Fruit fly (Drosophila melanogaster) whole organism, embryonic: ENCODE measurements around the gene Ctr9.
A peak's percentile ranks its signal among the peaks of the same experiment; 100 is the strongest.

Experiments
- Bgb ChIP-seq: fragments of 200-800 bp; sonication (Bioruptor generic); IDR thresholded peaks from 2 replicates; pipeline ENCODE4 v1.3.6; 2022; ENCODE audit warnings: missing biosample characterization, missing genetic modification characterization; ENCODE audit not compliant: partially characterized antibody
- CG11398 ChIP-seq: fragments of 200-800 bp; sonication (Bioruptor generic); optimal IDR thresholded peaks from 2 replicates; lab custom pipeline; 2016; ENCODE audit warnings: missing biosample characterization, missing genetic modification characterization
- CG13894 ChIP-seq: fragments of 200-800 bp; sonication (Bioruptor generic); optimal IDR thresholded peaks from 3 replicates; lab custom pipeline; 2018; ENCODE audit warnings: missing biosample characterization, mild to moderate bottlenecking, missing genetic modification characterization, moderate library complexity
- CG14965 ChIP-seq: fragments of 200-800 bp; sonication (Bioruptor generic); optimal IDR thresholded peaks from 2 replicates; lab custom pipeline; 2016; ENCODE audit warnings: missing biosample characterization, missing genetic modification characterization, borderline replicate concordance
- CG16779 ChIP-seq: fragments of 200-800 bp; sonication (Bioruptor generic); IDR thresholded peaks from 2 replicates; pipeline ENCODE4 v1.3.6; 2022; ENCODE audit warnings: missing biosample characterization, missing genetic modification characterization
- CG16815 ChIP-seq: fragments of 200-800 bp; sonication (Bioruptor generic); optimal IDR thresholded peaks from 3 replicates; lab custom pipeline; 2017; ENCODE audit warnings: missing biosample characterization, mild to moderate bottlenecking, missing genetic modification characterization
- CG16863 ChIP-seq: fragments of 200-800 bp; sonication (Bioruptor generic); optimal IDR thresholded peaks from 3 replicates; lab custom pipeline; 2016; ENCODE audit warnings: missing biosample characterization, missing genetic modification characterization
- CG18619 ChIP-seq: fragments of 200-800 bp; sonication (Bioruptor generic); optimal IDR thresholded peaks from 3 replicates; lab custom pipeline; 2017; ENCODE audit warnings: missing biosample characterization, mild to moderate bottlenecking, missing genetic modification characterization
- CG2712 ChIP-seq: fragments of 200-800 bp; optimal IDR thresholded peaks from 3 replicates; lab custom pipeline; 2019; ENCODE audit warnings: missing biosample characterization, mild to moderate bottlenecking, missing genetic modification characterization, moderate library complexity
- CG30020 ChIP-seq: fragments of 200-800 bp; optimal IDR thresholded peaks from 2 replicates; lab custom pipeline; 2019; ENCODE audit warnings: missing biosample characterization, mild to moderate bottlenecking, missing genetic modification characterization, moderate library complexity
- CG3163 ChIP-seq: fragments of 200-800 bp; sonication (Bioruptor generic); optimal IDR thresholded peaks from 3 replicates; lab custom pipeline; 2016; ENCODE audit warnings: missing biosample characterization, missing genetic modification characterization
- CG3726 ChIP-seq: fragments of 200-800 bp; sonication (Bioruptor generic); IDR thresholded peaks from 3 replicates; pipeline ENCODE4, ENCODE4 v1.3.6; 2022; ENCODE audit warnings: missing biosample characterization, missing genetic modification characterization
- CG4282 ChIP-seq: fragments of 200-800 bp; sonication (Bioruptor generic); optimal IDR thresholded peaks from 2 replicates; lab custom pipeline; 2016; ENCODE audit warnings: missing biosample characterization, missing genetic modification characterization
- CG6254 ChIP-seq: fragments of 200-800 bp; sonication (Bioruptor generic); optimal IDR thresholded peaks from 3 replicates; lab custom pipeline; 2017; ENCODE audit warnings: mild to moderate bottlenecking, missing biosample characterization, missing genetic modification reagents, missing genetic modification characterization
- CG6813 ChIP-seq: fragments of 200-800 bp; sonication (Bioruptor generic); optimal IDR thresholded peaks from 2 replicates; lab custom pipeline; 2017; ENCODE audit warnings: missing biosample characterization, missing genetic modification characterization, mild to moderate bottlenecking, moderate library complexity, missing genetic modification reagents
- CG8924 ChIP-seq: fragments of 200-800 bp; optimal IDR thresholded peaks from 3 replicates; lab custom pipeline; 2019; ENCODE audit warnings: missing biosample characterization, mild to moderate bottlenecking, missing genetic modification characterization, moderate library complexity
- CG8944 ChIP-seq: fragments of 200-800 bp; sonication (Bioruptor generic); optimal IDR thresholded peaks from 3 replicates; lab custom pipeline; 2016; ENCODE audit warnings: missing biosample characterization, missing genetic modification characterization
- CG9797 ChIP-seq: fragments of 200-800 bp; sonication (Bioruptor generic); optimal IDR thresholded peaks from 3 replicates; lab custom pipeline; 2018; ENCODE audit warnings: missing biosample characterization, mild to moderate bottlenecking, missing genetic modification characterization
- Chrac-16 ChIP-seq: fragments of 200-800 bp; sonication (Bioruptor generic); optimal IDR thresholded peaks from 3 replicates; lab custom pipeline; 2016; ENCODE audit warnings: missing biosample characterization, missing genetic modification characterization
- Deaf1 ChIP-seq: fragments of 200-800 bp; optimal IDR thresholded peaks from 3 replicates; lab custom pipeline; 2019; ENCODE audit warnings: missing biosample characterization, mild to moderate bottlenecking, missing genetic modification characterization, moderate library complexity
- Dp ChIP-seq: fragments of 200-800 bp; sonication (Bioruptor generic); optimal IDR thresholded peaks from 2 replicates; lab custom pipeline; 2018; ENCODE audit warnings: missing biosample characterization, mild to moderate bottlenecking, missing genetic modification characterization, moderate library complexity
- H15 ChIP-seq: fragments of 200-800 bp; sonication (Bioruptor generic); IDR thresholded peaks from 3 replicates; pipeline ENCODE4 v1.3.6; 2022; ENCODE audit warnings: missing biosample characterization, missing genetic modification characterization
- H2.0 ChIP-seq: fragments of 200-800 bp; sonication (Bioruptor generic); IDR thresholded peaks from 2 replicates; pipeline ENCODE4 v1.3.6; 2022; ENCODE audit warnings: missing biosample characterization, missing genetic modification characterization
- Hmr ChIP-seq: fragments of 200-800 bp; sonication (Bioruptor generic); optimal IDR thresholded peaks from 3 replicates; lab custom pipeline; 2017; ENCODE audit warnings: mild to moderate bottlenecking, missing biosample characterization, missing genetic modification reagents, missing genetic modification characterization
- Myb ChIP-seq: fragments of 200-800 bp; sonication (Bioruptor generic); optimal IDR thresholded peaks from 2 replicates; lab custom pipeline; 2016; ENCODE audit warnings: missing biosample characterization, missing genetic modification characterization
- Neu2 ChIP-seq: fragments of 200-800 bp; sonication (Bioruptor generic); optimal IDR thresholded peaks from 3 replicates; lab custom pipeline; 2016; ENCODE audit warnings: missing biosample characterization, missing genetic modification characterization, borderline replicate concordance
- Scr ChIP-seq: fragments of 200-800 bp; sonication (Bioruptor generic); IDR thresholded peaks from 2 replicates; pipeline ENCODE4 v1.3.6; 2022; ENCODE audit warnings: missing biosample characterization, missing genetic modification characterization; ENCODE audit not compliant: partially characterized antibody
- Sox100B ChIP-seq: fragments of 200-800 bp; sonication (Bioruptor generic); optimal IDR thresholded peaks from 3 replicates; lab custom pipeline; 2018; ENCODE audit warnings: missing biosample characterization, mild to moderate bottlenecking, missing genetic modification characterization
- Sry-δ ChIP-seq: fragments of 200-800 bp; sonication (Bioruptor generic); optimal IDR thresholded peaks from 2 replicates; lab custom pipeline; 2016; ENCODE audit warnings: missing biosample characterization, missing genetic modification characterization
- YL-1 ChIP-seq: fragments of 200-800 bp; sonication (Bioruptor generic); optimal IDR thresholded peaks from 3 replicates; lab custom pipeline; 2017; ENCODE audit warnings: missing biosample characterization, mild to moderate bottlenecking, missing genetic modification characterization
- cad ChIP-seq: fragments of >200 bp; optimal IDR thresholded peaks from 2 replicates; lab custom pipeline; 2017; ENCODE audit warnings: missing biosample characterization, missing genetic modification characterization
- cato ChIP-seq: fragments of 200-800 bp; sonication (Bioruptor generic); optimal IDR thresholded peaks from 2 replicates; lab custom pipeline; 2016; ENCODE audit warnings: missing biosample characterization, missing genetic modification characterization, borderline replicate concordance
- dmrt11E ChIP-seq: fragments of 200-800 bp; sonication (Bioruptor generic); optimal IDR thresholded peaks from 3 replicates; lab custom pipeline; 2018; ENCODE audit warnings: missing biosample characterization, mild to moderate bottlenecking, missing genetic modification characterization, moderate library complexity
- dmrt99B ChIP-seq: fragments of 200-800 bp; sonication (Bioruptor generic); optimal IDR thresholded peaks from 2 replicates; lab custom pipeline; 2018; ENCODE audit warnings: missing biosample characterization, mild to moderate bottlenecking, missing genetic modification characterization, moderate library complexity
- eyg ChIP-seq: fragments of 200-800 bp; sonication (Bioruptor generic); optimal IDR thresholded peaks from 3 replicates; lab custom pipeline; 2016; ENCODE audit warnings: missing biosample characterization, missing genetic modification characterization
- fd102C ChIP-seq: fragments of 200-800 bp; sonication (Bioruptor generic); optimal IDR thresholded peaks from 2 replicates; lab custom pipeline; 2018; ENCODE audit warnings: missing biosample characterization, mild to moderate bottlenecking, missing genetic modification characterization, moderate library complexity
- fd3F ChIP-seq: fragments of 200-800 bp; sonication (Bioruptor generic); optimal IDR thresholded peaks from 2 replicates; lab custom pipeline; 2018; ENCODE audit warnings: missing biosample characterization, mild to moderate bottlenecking, missing genetic modification characterization, moderate library complexity
- gcm2 ChIP-seq: fragments of 200-800 bp; sonication (Bioruptor generic); optimal IDR thresholded peaks from 2 replicates; lab custom pipeline; 2016; ENCODE audit warnings: missing biosample characterization, missing genetic modification characterization
- grn ChIP-seq: fragments of 200-800 bp; sonication (Bioruptor generic); optimal IDR thresholded peaks from 3 replicates; lab custom pipeline; 2017; ENCODE audit warnings: missing biosample characterization, missing genetic modification characterization
- hth ChIP-seq: fragments of >200 bp; optimal IDR thresholded peaks from 2 replicates; lab custom pipeline; 2017; ENCODE audit warnings: inconsistent platforms
- jing ChIP-seq: fragments of 200-800 bp; sonication (Bioruptor generic); optimal IDR thresholded peaks from 2 replicates; lab custom pipeline; 2018; ENCODE audit warnings: missing biosample characterization, mild to moderate bottlenecking, missing genetic modification characterization
- mirr ChIP-seq: fragments of 200-800 bp; sonication (Bioruptor generic); optimal IDR thresholded peaks from 3 replicates; lab custom pipeline; 2018; ENCODE audit warnings: missing biosample characterization, mild to moderate bottlenecking, missing genetic modification characterization
- otp ChIP-seq: fragments of 200-800 bp; sonication (Bioruptor generic); IDR thresholded peaks from 3 replicates; pipeline ENCODE4, ENCODE4 v1.3.6; 2022; ENCODE audit warnings: missing biosample characterization, missing genetic modification characterization
- pnt ChIP-seq: fragments of 200-800 bp; sonication (Bioruptor generic); optimal IDR thresholded peaks from 3 replicates; lab custom pipeline; 2016; ENCODE audit warnings: missing biosample characterization, missing genetic modification characterization
- psq ChIP-seq: fragments of 200-800 bp; sonication (Bioruptor generic); optimal IDR thresholded peaks from 2 replicates; lab custom pipeline; 2017; ENCODE audit warnings: missing biosample characterization, missing genetic modification characterization
- ranshi ChIP-seq: fragments of 200-800 bp; sonication (Bioruptor generic); IDR thresholded peaks from 2 replicates; pipeline ENCODE4 v1.3.6; 2022; ENCODE audit warnings: missing biosample characterization, missing genetic modification characterization
- repo ChIP-seq: fragments of 200-800 bp; sonication (Bioruptor generic); optimal IDR thresholded peaks from 2 replicates; lab custom pipeline; 2016; ENCODE audit warnings: missing biosample characterization, missing genetic modification characterization
- sc ChIP-seq, 3 experiments: fragments of >200 bp in 2 of 3; fragments of 200-800 bp in 1 of 3; sonication (Bioruptor generic) in 1 of 3; optimal IDR thresholded peaks; 2 replicates in 2 of 3; 3 replicates in 1 of 3; lab custom pipeline; 2017; ENCODE audit warnings: mild to moderate bottlenecking in 1 of 3, missing biosample characterization in 1 of 3, missing genetic modification characterization in 1 of 3, missing genetic modification reagents in 1 of 3
- seq ChIP-seq: fragments of 200-800 bp; sonication (Bioruptor generic); IDR thresholded peaks from 2 replicates; pipeline ENCODE4 v1.3.6; 2022; ENCODE audit warnings: missing biosample characterization, missing genetic modification characterization
- slp2 ChIP-seq: fragments of 200-800 bp; sonication (Bioruptor generic); optimal IDR thresholded peaks from 2 replicates; lab custom pipeline; 2016; ENCODE audit warnings: missing biosample characterization, missing genetic modification characterization
- tio ChIP-seq: fragments of 200-800 bp; sonication (Bioruptor generic); optimal IDR thresholded peaks from 2 replicates; lab custom pipeline; 2017; ENCODE audit warnings: missing biosample characterization, missing genetic modification characterization, inconsistent platforms

Gene Ctr9

dm6 chr3L:1352065-1352464, 45.0 kb downstream of the Ctr9 start (continued):
- peak; percentile 33 for TF ChIP-seq YL-1 (GFP tag; lab: Kevin White, UChicago)
- no peak for TF ChIP-seq sc (optimal IDR thresholded peaks at IDR 0.05; lab: Kevin White, UChicago)
- TF ChIP-seq sc (GFP tag; optimal IDR thresholded peaks at IDR 0.05; lab: Kevin White, UChicago): no peak
- TF ChIP-seq CG11398 (GFP tag; lab: Kevin White, UChicago): no peak
- peak; percentile 41 for TF ChIP-seq cad (GFP tag; lab: Kevin White, UChicago)
- TF ChIP-seq Sox100B: no peak
- TF ChIP-seq CG9797 (GFP tag; lab: Kevin White, UChicago): no peak
- peak; percentile 5 for TF ChIP-seq CG30020 (tag; lab: Kevin White, UChicago)
- TF ChIP-seq jing (GFP tag; lab: Kevin White, UChicago): no peak
- peak; percentile 7 for TF ChIP-seq Dp (GFP tag; lab: Kevin White, UChicago)
- no peak for TF ChIP-seq CG18619 (GFP tag; lab: Kevin White, UChicago)
- no peak for TF ChIP-seq fd102C (GFP tag; lab: Kevin White, UChicago)
- peak; percentile 53 for TF ChIP-seq CG13894
- peak; percentile 91 for TF ChIP-seq Scr (GFP tag; lab: Robert Waterston, UW)
- peak; percentile 87 for TF ChIP-seq Sry-δ (GFP tag; lab: Kevin White, UChicago)
- TF ChIP-seq Chrac-16 (GFP tag; lab: Kevin White, UChicago): no peak
- no peak for TF ChIP-seq CG6254
- TF ChIP-seq Bgb: peak; percentile 89
- TF ChIP-seq eyg (GFP tag; lab: Kevin White, UChicago): no peak
- no peak for TF ChIP-seq Neu2 (GFP tag; lab: Kevin White, UChicago)
- TF ChIP-seq Myb (GFP tag; lab: Kevin White, UChicago): peak; percentile 21
- no peak for TF ChIP-seq cato (GFP tag; lab: Kevin White, UChicago)
- no peak for TF ChIP-seq fd3F (GFP tag; lab: Kevin White, UChicago)
- TF ChIP-seq Deaf1 (tag; lab: Kevin White, UChicago): peak; percentile 2
- TF ChIP-seq dmrt99B (tag; lab: Kevin White, UChicago): peak; percentile 45
- TF ChIP-seq psq (GFP tag; lab: Kevin White, UChicago): no peak
- no peak for TF ChIP-seq grn (GFP tag; lab: Kevin White, UChicago)
- 0 out of 3 replicates have a peak, but pooled peaks have one; percentile 17 for TF ChIP-seq otp
- TF ChIP-seq slp2 (GFP tag; lab: Kevin White, UChicago): peak; percentile 7
- TF ChIP-seq Hmr (GFP tag; lab: Kevin White, UChicago): peak; percentile 34
- peak; percentile 68 for TF ChIP-seq CG2712 (tag; lab: Kevin White, UChicago)
- TF ChIP-seq H2.0 (GFP tag; lab: Robert Waterston, UW): no peak
- TF ChIP-seq CG14965 (GFP tag; lab: Kevin White, UChicago): no peak
- TF ChIP-seq CG16863 (GFP tag; lab: Kevin White, UChicago): peak; percentile 15
- TF ChIP-seq mirr (GFP tag; lab: Kevin White, UChicago): no peak
- TF ChIP-seq ranshi (GFP tag; lab: Robert Waterston, UW): no peak
- peak; percentile 11 for TF ChIP-seq repo (GFP tag; lab: Kevin White, UChicago)
- peak; percentile 3 for TF ChIP-seq pnt
- TF ChIP-seq CG16779 (GFP tag; lab: Robert Waterston, UW): no peak
- no peak for TF ChIP-seq gcm2 (GFP tag; lab: Kevin White, UChicago)
- no peak for TF ChIP-seq CG16815 (GFP tag; lab: Kevin White, UChicago)
- TF ChIP-seq hth (lab: Kevin White, UChicago): no peak
- no peak for TF ChIP-seq CG4282 (GFP tag; lab: Kevin White, UChicago)
- no peak for TF ChIP-seq seq (GFP tag; lab: Robert Waterston, UW)
- no peak; the same call in 2 of the 3 replicates for TF ChIP-seq H15 (GFP tag; lab: Robert Waterston, UW)
- TF ChIP-seq CG6813: no peak
- peak; percentile 28 for TF ChIP-seq dmrt11E (tag; lab: Kevin White, UChicago)
- no peak for TF ChIP-seq tio (GFP tag; lab: Kevin White, UChicago)
- peak; percentile 54 for TF ChIP-seq CG8924
- TF ChIP-seq CG8944 (GFP tag; lab: Kevin White, UChicago): no peak
- TF ChIP-seq CG3163: peak; percentile 49
- TF ChIP-seq CG3726: no peak
